Worm (Caenorhabditis elegans): ENCODE measurements around the gene M04C3.2.

The M04C3.2 gene

ce11 chrV:19398396-19398795 is 50.3 kb downstream of the M04C3.2 start:
- no peak for TF ChIP-seq W03F9.2 (tag; optimal IDR thresholded peaks at IDR 0.05)
- no peak for TF ChIP-seq him-1 (tag; optimal IDR thresholded peaks at IDR 0.05)

- TF ChIP-seq dao-5 (tag; optimal IDR thresholded peaks at IDR 0.05) (no peak), him-1 (tag; optimal IDR thresholded peaks at IDR 0.05) (no peak), W03F9.2 (tag; optimal IDR thresholded peaks at IDR 0.05) (no peak)
Measured at ce11 chrV:19396576-19397313, 52.0 kb downstream of the M04C3.2 start.
